Fruit fly (Drosophila melanogaster) whole organism, embryonic: ENCODE results near the gene Rbfox1.

Source experiments
- Adf1 ChIP-seq: fragments of 200-800 bp; sonication (Bioruptor generic); IDR thresholded peaks from 2 replicates; pipeline ENCODE4 v1.3.6; 2022; ENCODE audit warnings: missing biosample characterization, missing genetic modification characterization
- Atf-2 ChIP-seq: fragments of 200-800 bp; sonication (Bioruptor generic); optimal IDR thresholded peaks from 2 replicates; lab custom pipeline; 2016; ENCODE audit warnings: missing biosample characterization, missing genetic modification characterization
- CG11398 ChIP-seq: fragments of 200-800 bp; sonication (Bioruptor generic); optimal IDR thresholded peaks from 2 replicates; lab custom pipeline; 2016; ENCODE audit warnings: missing biosample characterization, missing genetic modification characterization
- CG11504 ChIP-seq: fragments of 200-800 bp; sonication (Bioruptor generic); optimal IDR thresholded peaks from 3 replicates; lab custom pipeline; 2019; ENCODE audit warnings: missing biosample characterization, mild to moderate bottlenecking, missing genetic modification characterization, moderate library complexity
- CG12299 ChIP-seq: fragments of 200-800 bp; sonication (Bioruptor generic); optimal IDR thresholded peaks from 2 replicates; lab custom pipeline; 2018; ENCODE audit warnings: missing biosample characterization, mild to moderate bottlenecking, missing genetic modification characterization
- CG16815 ChIP-seq: fragments of 200-800 bp; sonication (Bioruptor generic); optimal IDR thresholded peaks from 3 replicates; lab custom pipeline; 2017; ENCODE audit warnings: missing biosample characterization, mild to moderate bottlenecking, missing genetic modification characterization
- CG17328 ChIP-seq: fragments of 200-800 bp; sonication (Bioruptor generic); IDR thresholded peaks from 2 replicates; pipeline ENCODE4 v1.3.6; 2022; ENCODE audit warnings: missing biosample characterization, missing genetic modification characterization
- CG2875 ChIP-seq: fragments of 200-800 bp; sonication (Bioruptor generic); optimal IDR thresholded peaks from 2 replicates; lab custom pipeline; 2017; ENCODE audit warnings: missing biosample characterization, mild to moderate bottlenecking, missing genetic modification characterization, missing genetic modification reagents
- CG30020 ChIP-seq: fragments of 200-800 bp; optimal IDR thresholded peaks from 2 replicates; lab custom pipeline; 2019; ENCODE audit warnings: missing biosample characterization, mild to moderate bottlenecking, missing genetic modification characterization, moderate library complexity
- CG31441 ChIP-seq: fragments of 200-800 bp; sonication (Bioruptor generic); IDR thresholded peaks from 2 replicates; pipeline ENCODE4 v1.3.6; 2022; ENCODE audit warnings: missing biosample characterization, missing genetic modification characterization
- CG34422 ChIP-seq: fragments of 200-800 bp; sonication (Bioruptor generic); IDR thresholded peaks from 3 replicates; pipeline ENCODE4 v1.3.6; 2022; ENCODE audit warnings: missing biosample characterization, missing genetic modification characterization
- CG4360 ChIP-seq: fragments of 200-800 bp; sonication (Bioruptor generic); IDR thresholded peaks from 2 replicates; pipeline ENCODE4 v1.3.6; 2022; ENCODE audit warnings: missing biosample characterization, missing genetic modification characterization
- CG6175 ChIP-seq: fragments of 200-800 bp; sonication (Bioruptor generic); IDR thresholded peaks from 3 replicates; pipeline ENCODE4 v1.3.6; 2022; ENCODE audit warnings: missing biosample characterization, missing genetic modification characterization
- CG7556 ChIP-seq: fragments of 200-800 bp; sonication (Bioruptor generic); optimal IDR thresholded peaks from 2 replicates; lab custom pipeline; 2017; ENCODE audit warnings: missing biosample characterization, mild to moderate bottlenecking, missing genetic modification characterization
- CG8478 ChIP-seq: fragments of >200 bp; optimal IDR thresholded peaks from 2 replicates; lab custom pipeline; 2018
- D19B ChIP-seq: fragments of 200-800 bp; sonication (Bioruptor generic); optimal IDR thresholded peaks from 2 replicates; lab custom pipeline; 2017; ENCODE audit warnings: missing biosample characterization, mild to moderate bottlenecking, missing genetic modification characterization
- Dref ChIP-seq: fragments of 200-800 bp; sonication (Bioruptor generic); IDR thresholded peaks from 2 replicates; pipeline ENCODE4 v1.3.6; 2022; ENCODE audit warnings: missing biosample characterization, missing genetic modification characterization
- Fer1 ChIP-seq: fragments of 200-800 bp; sonication (Bioruptor generic); optimal IDR thresholded peaks from 2 replicates; lab custom pipeline; 2017; ENCODE audit warnings: missing biosample characterization, mild to moderate bottlenecking, missing genetic modification characterization
- Gsc ChIP-seq: fragments of 200-800 bp; sonication (Bioruptor generic); IDR thresholded peaks from 2 replicates; pipeline ENCODE4 v1.3.6; 2022; ENCODE audit warnings: missing biosample characterization, missing genetic modification characterization
- MBD-R2 ChIP-seq: fragments of 200-800 bp; sonication (Bioruptor generic); IDR thresholded peaks from 2 replicates; pipeline ENCODE4 v1.3.6; 2022; ENCODE audit warnings: missing biosample characterization, missing genetic modification characterization
- Mrtf ChIP-seq: fragments of 200-800 bp; sonication (Bioruptor generic); IDR thresholded peaks from 3 replicates; pipeline ENCODE4 v1.3.6; 2022; ENCODE audit warnings: missing biosample characterization, missing genetic modification characterization
- NC2α ChIP-seq: fragments of 200-800 bp; sonication (Bioruptor generic); optimal IDR thresholded peaks from 2 replicates; lab custom pipeline; 2016; ENCODE audit warnings: missing biosample characterization, missing genetic modification characterization
- Neu2 ChIP-seq: fragments of 200-800 bp; sonication (Bioruptor generic); optimal IDR thresholded peaks from 3 replicates; lab custom pipeline; 2016; ENCODE audit warnings: missing biosample characterization, missing genetic modification characterization, borderline replicate concordance
- Six4 ChIP-seq: fragments of 200-800 bp; sonication (Bioruptor generic); optimal IDR thresholded peaks from 2 replicates; lab custom pipeline; 2016; ENCODE audit warnings: missing biosample characterization, missing genetic modification characterization
- Spps ChIP-seq: fragments of 200-800 bp; sonication (Bioruptor generic); optimal IDR thresholded peaks from 2 replicates; lab custom pipeline; 2018; ENCODE audit warnings: missing biosample characterization, mild to moderate bottlenecking, missing genetic modification characterization
- Usf ChIP-seq: fragments of 200-800 bp; sonication (Bioruptor generic); optimal IDR thresholded peaks from 2 replicates; lab custom pipeline; 2017; ENCODE audit warnings: missing genotype, missing biosample characterization, missing genetic modification characterization
- ap ChIP-seq: fragments of 200-800 bp; sonication (Bioruptor generic); IDR thresholded peaks from 2 replicates; pipeline ENCODE4 v1.3.6; 2022; ENCODE audit warnings: missing biosample characterization, missing genetic modification characterization
- ash1 ChIP-seq: fragments of 200-800 bp; sonication (Bioruptor generic); optimal IDR thresholded peaks from 2 replicates; lab custom pipeline; 2018; ENCODE audit warnings: missing biosample characterization, mild to moderate bottlenecking, missing genetic modification characterization
- btn ChIP-seq: fragments of 200-800 bp; sonication (Bioruptor generic); optimal IDR thresholded peaks from 2 replicates; lab custom pipeline; 2016; ENCODE audit warnings: missing biosample characterization, missing genetic modification characterization
- chinmo ChIP-seq: fragments of 200-800 bp; sonication (Bioruptor generic); IDR thresholded peaks from 4 replicates; pipeline ENCODE4 v1.3.6; 2022; ENCODE audit warnings: missing biosample characterization, missing genetic modification characterization; ENCODE audit not compliant: partially characterized antibody
- crc ChIP-seq: fragments of 200-800 bp; sonication (Bioruptor generic); optimal IDR thresholded peaks from 2 replicates; lab custom pipeline; 2016; ENCODE audit warnings: missing biosample characterization, missing genetic modification characterization
- dan ChIP-seq: fragments of 200-800 bp; sonication (Bioruptor generic); IDR thresholded peaks from 2 replicates; pipeline ENCODE4 v1.3.6; 2022; ENCODE audit warnings: missing biosample characterization, missing genetic modification characterization
- dpn ChIP-seq, 2 experiments: fragments of 200-800 bp; sonication (Bioruptor generic); optimal IDR thresholded peaks; 3 replicates each; lab custom pipeline; 2016; ENCODE audit warnings: missing biosample characterization in 2 of 2, missing genetic modification characterization in 2 of 2
- emc ChIP-seq: fragments of 200-800 bp; sonication (Bioruptor generic); optimal IDR thresholded peaks from 2 replicates; lab custom pipeline; 2016; ENCODE audit warnings: missing biosample characterization, missing genetic modification characterization
- eve ChIP-seq, 2 experiments: fragments of >200 bp; optimal IDR thresholded peaks; 2 replicates each; lab custom pipeline; 2017; ENCODE audit warnings: missing biosample characterization in 2 of 2, missing genetic modification characterization in 2 of 2
- fd96Cb ChIP-seq: fragments of 200-800 bp; sonication (Bioruptor generic); optimal IDR thresholded peaks from 2 replicates; lab custom pipeline; 2018; ENCODE audit warnings: missing biosample characterization, mild to moderate bottlenecking, missing genetic modification characterization, moderate library complexity
- gcm ChIP-seq: fragments of 200-800 bp; sonication (Bioruptor generic); optimal IDR thresholded peaks from 2 replicates; lab custom pipeline; 2019; ENCODE audit warnings: missing biosample characterization, mild to moderate bottlenecking, missing genetic modification characterization, moderate library complexity
- grau ChIP-seq: fragments of 200-800 bp; optimal IDR thresholded peaks from 3 replicates; lab custom pipeline; 2019; ENCODE audit warnings: missing biosample characterization, mild to moderate bottlenecking, missing genetic modification characterization, moderate library complexity
- klu ChIP-seq: fragments of 200-800 bp; sonication (Bioruptor generic); IDR thresholded peaks from 2 replicates; pipeline ENCODE4 v1.3.6; 2022; ENCODE audit warnings: missing biosample characterization, missing genetic modification characterization
- lbe ChIP-seq: fragments of 200-800 bp; sonication (Bioruptor generic); optimal IDR thresholded peaks from 2 replicates; lab custom pipeline; 2016; ENCODE audit warnings: missing biosample characterization, mild to moderate bottlenecking, missing genetic modification characterization
- mld ChIP-seq: fragments of 200-800 bp; sonication (Bioruptor generic); IDR thresholded peaks from 3 replicates; pipeline ENCODE4 v1.3.6; 2022; ENCODE audit warnings: missing biosample characterization, missing genetic modification characterization; ENCODE audit not compliant: partially characterized antibody
- nerfin-2 ChIP-seq: fragments of 200-800 bp; sonication (Bioruptor generic); IDR thresholded peaks from 2 replicates; pipeline ENCODE4 v1.3.6; 2022; ENCODE audit warnings: missing biosample characterization, missing genetic modification characterization; ENCODE audit not compliant: partially characterized antibody
- pb ChIP-seq: fragments of 200-800 bp; sonication (Bioruptor generic); optimal IDR thresholded peaks from 3 replicates; lab custom pipeline; 2016; ENCODE audit warnings: missing biosample characterization, missing genetic modification characterization
- pfk ChIP-seq: fragments of 200-800 bp; sonication (Bioruptor generic); optimal IDR thresholded peaks from 2 replicates; lab custom pipeline; 2018; ENCODE audit warnings: missing biosample characterization, mild to moderate bottlenecking, missing genetic modification characterization, moderate library complexity
- psq ChIP-seq: fragments of 200-800 bp; sonication (Bioruptor generic); optimal IDR thresholded peaks from 2 replicates; lab custom pipeline; 2017; ENCODE audit warnings: missing biosample characterization, missing genetic modification characterization
- repo ChIP-seq: fragments of 200-800 bp; sonication (Bioruptor generic); optimal IDR thresholded peaks from 2 replicates; lab custom pipeline; 2016; ENCODE audit warnings: missing biosample characterization, missing genetic modification characterization
- sd ChIP-seq: fragments of 200-800 bp; sonication (Bioruptor generic); optimal IDR thresholded peaks from 3 replicates; lab custom pipeline; 2018; ENCODE audit warnings: missing biosample characterization, mild to moderate bottlenecking, missing genetic modification characterization, moderate library complexity
- sens ChIP-seq: fragments of 200-800 bp; sonication (Bioruptor generic); peaks from one replicate; lab custom pipeline; 2016; ENCODE audit warnings: missing biosample characterization, missing genetic modification characterization
- seq ChIP-seq: fragments of 200-800 bp; sonication (Bioruptor generic); IDR thresholded peaks from 2 replicates; pipeline ENCODE4 v1.3.6; 2022; ENCODE audit warnings: missing biosample characterization, missing genetic modification characterization
- tgo ChIP-seq: fragments of 200-800 bp; sonication (Bioruptor generic); IDR thresholded peaks from 3 replicates; pipeline ENCODE4 v1.3.6; 2022; ENCODE audit warnings: missing biosample characterization, missing genetic modification characterization
- trh ChIP-seq: fragments of 200-800 bp; sonication (Bioruptor generic); optimal IDR thresholded peaks from 2 replicates; lab custom pipeline; 2016; ENCODE audit warnings: missing biosample characterization, missing genetic modification characterization
- ttk ChIP-seq: fragments of 200-800 bp; sonication (Bioruptor generic); IDR thresholded peaks from 2 replicates; pipeline ENCODE4 v2.1.2; 2022; ENCODE audit warnings: missing biosample characterization, missing genetic modification characterization

Gene Rbfox1

dm6 chr3L:10554489-10554888, 73.3 kb downstream of the Rbfox1 start (continued):
- TF ChIP-seq crc (GFP tag; lab: Kevin White, UChicago) = peak; percentile 37
- TF ChIP-seq sens (GFP tag; lab: Kevin White, UChicago) = peak; percentile 99
- TF ChIP-seq CG4360 (GFP tag; lab: Robert Waterston, UW) = peak; percentile 66; the same call in 1 of the 2 replicates
- peak; percentile 47 for TF ChIP-seq D19B (GFP tag; lab: Kevin White, UChicago)
- no peak for TF ChIP-seq nerfin-2 (GFP tag; lab: Robert Waterston, UW)
- peak; percentile 54 for TF ChIP-seq NC2α
- no peak for TF ChIP-seq mld
- TF ChIP-seq grau (tag; lab: Kevin White, UChicago) = peak; percentile 83
- TF ChIP-seq Fer1 = peak; percentile 86
- TF ChIP-seq fd96Cb = peak; percentile 93
- TF ChIP-seq CG11398 (GFP tag; lab: Kevin White, UChicago) = peak; percentile 44
- TF ChIP-seq lbe = no peak
- peak; percentile 65 for TF ChIP-seq ap
- peak; percentile 87 for TF ChIP-seq CG17328 (GFP tag; lab: Robert Waterston, UW)
- TF ChIP-seq dpn (GFP tag; optimal IDR thresholded peaks at IDR 0.05; lab: Kevin White, UChicago) = peak; percentile 70 to 74
- TF ChIP-seq btn = peak; percentile 67
- no peak for TF ChIP-seq pfk
- TF ChIP-seq Spps (tag; lab: Kevin White, UChicago) = peak; percentile 86
- TF ChIP-seq CG30020 (tag; lab: Kevin White, UChicago) = peak; percentile 43
- TF ChIP-seq seq (GFP tag; lab: Robert Waterston, UW) = peak; percentile 82
- TF ChIP-seq Usf = no peak
- peak; percentile 2 for TF ChIP-seq pb
- TF ChIP-seq psq (GFP tag; lab: Kevin White, UChicago) = peak; percentile 48
- TF ChIP-seq eve (GFP tag; optimal IDR thresholded peaks at IDR 0.05; lab: Kevin White, UChicago) = peak in 1 of 2 experiments; percentile 77
- TF ChIP-seq chinmo = no peak
- TF ChIP-seq CG8478 = no peak
- peak; percentile 90 for TF ChIP-seq Six4 (GFP tag; lab: Kevin White, UChicago)
- no peak; the same call in 2 of the 3 replicates for TF ChIP-seq Mrtf (GFP tag; lab: Robert Waterston, UW)
- TF ChIP-seq repo = peak; percentile 49
- TF ChIP-seq sd (tag; lab: Kevin White, UChicago) = peak; percentile 30
- TF ChIP-seq CG2875 (GFP tag; lab: Kevin White, UChicago) = peak; percentile 78
- peak; percentile 75 for TF ChIP-seq CG16815 (GFP tag; lab: Kevin White, UChicago)
- peak; percentile 88 for TF ChIP-seq CG31441 (GFP tag; lab: Robert Waterston, UW)
- TF ChIP-seq emc = no peak
- TF ChIP-seq CG7556 (GFP tag; lab: Kevin White, UChicago) = peak; percentile 83
- TF ChIP-seq klu (GFP tag; lab: Robert Waterston, UW) = peak; percentile 46; the same call in 1 of the 2 replicates
- TF ChIP-seq Atf-2 = peak; percentile 50
- peak; percentile 26; the same call in 1 of the 2 replicates for TF ChIP-seq MBD-R2 (GFP tag; lab: Robert Waterston, UW)
- peak; percentile 82 for TF ChIP-seq gcm (GFP tag; lab: Kevin White, UChicago)
- no peak for TF ChIP-seq Dref (GFP tag; lab: Robert Waterston, UW)
- peak; percentile 46; the same call in 1 of the 3 replicates for TF ChIP-seq CG6175
- peak; percentile 66 for TF ChIP-seq CG12299 (tag; lab: Kevin White, UChicago)
- no peak for TF ChIP-seq ash1 (GFP tag; lab: Kevin White, UChicago)
- TF ChIP-seq Neu2 = peak; percentile 4
- peak; percentile 88 for TF ChIP-seq CG11504 (tag; lab: Kevin White, UChicago)
- TF ChIP-seq Gsc (GFP tag; lab: Robert Waterston, UW) = peak; percentile 61; the same call in 1 of the 2 replicates
- peak; percentile 82 for TF ChIP-seq tgo (GFP tag; lab: Robert Waterston, UW)
- TF ChIP-seq ttk (GFP tag; lab: Robert Waterston, UW) = peak; percentile 66
- TF ChIP-seq CG34422 (GFP tag; lab: Robert Waterston, UW) = peak; percentile 86; the same call in 2 of the 3 replicates
- TF ChIP-seq Adf1 (GFP tag; lab: Robert Waterston, UW) = no peak
- TF ChIP-seq dan = peak; percentile 80; the same call in 1 of the 2 replicates
- peak; percentile 22 for TF ChIP-seq trh
